Worm (Caenorhabditis elegans) whole organism, young adult: ENCODE data around the gene B0336.12.

Source experiments
- B0019.2 ChIP-seq: fragments of 200-800 bp; sonication (Bioruptor generic); conservative IDR thresholded peaks from 2 replicates; pipeline ENCODE4 v1.3.6; 2022; ENCODE audit warnings: missing genetic modification reagents, missing genetic modification characterization, missing compliant biosample characterization
- B0035.1 ChIP-seq: sonication (generic microtip); optimal IDR thresholded peaks from 2 replicates; lab custom pipeline; 2016; ENCODE audit warnings: missing genetic modification characterization, mild to moderate bottlenecking, missing compliant biosample characterization, missing genotype, missing genetic modification reagents
- B0261.1 ChIP-seq: sonication (generic microtip); optimal IDR thresholded peaks from 2 replicates; lab custom pipeline; 2016; ENCODE audit warnings: mild to moderate bottlenecking, missing genetic modification characterization, moderate library complexity, missing compliant biosample characterization
- B0336.3 ChIP-seq: fragments of 200-800 bp; sonication (Bioruptor generic); IDR thresholded peaks from 2 replicates; pipeline ENCODE4 v1.3.6; 2022; ENCODE audit warnings: missing genetic modification characterization, missing compliant biosample characterization
- F22D6.2 ChIP-seq: sonication (generic microtip); optimal IDR thresholded peaks from 2 replicates; lab custom pipeline; 2016; ENCODE audit warnings: mild to moderate bottlenecking, missing genetic modification characterization, missing compliant biosample characterization
- F49E8.2 ChIP-seq: sonication (generic microtip); optimal IDR thresholded peaks from 3 replicates; lab custom pipeline; 2017; ENCODE audit warnings: missing genetic modification characterization, mild to moderate bottlenecking, missing compliant biosample characterization, antibody characterized with exemption, moderate library complexity; ENCODE audit not compliant: insufficient read depth
- F52B5.7 ChIP-seq: sonication (generic microtip); optimal IDR thresholded peaks from 2 replicates; lab custom pipeline; 2016; ENCODE audit warnings: mild to moderate bottlenecking, missing genetic modification characterization, missing compliant biosample characterization
- F57A8.1 ChIP-seq: fragments of 200-800 bp; sonication (Bioruptor generic); optimal IDR thresholded peaks from 2 replicates; lab custom pipeline; 2018; ENCODE audit warnings: mild to moderate bottlenecking, missing genetic modification characterization, moderate library complexity, missing compliant biosample characterization
- F57C9.4 ChIP-seq: sonication (generic microtip); optimal IDR thresholded peaks from 2 replicates; lab custom pipeline; 2017; ENCODE audit warnings: mild to moderate bottlenecking, missing genetic modification characterization, missing compliant biosample characterization
- T07F8.4 ChIP-seq: sonication (generic microtip); optimal IDR thresholded peaks from 2 replicates; lab custom pipeline; 2016; ENCODE audit warnings: mild to moderate bottlenecking, missing genetic modification characterization, moderate library complexity, missing compliant biosample characterization
- ZK185.1 ChIP-seq: sonication (generic microtip); optimal IDR thresholded peaks from 2 replicates; lab custom pipeline; 2016; ENCODE audit warnings: mild to moderate bottlenecking, missing genetic modification characterization, missing compliant biosample characterization; ENCODE audit not compliant: poor library complexity, severe bottlenecking
- atf-7 ChIP-seq: sonication (generic microtip); optimal IDR thresholded peaks from 2 replicates; lab custom pipeline; 2017; ENCODE audit warnings: mild to moderate bottlenecking, missing genetic modification characterization, missing compliant biosample characterization
- bed-2 ChIP-seq: fragments of 200-800 bp; sonication (Bioruptor generic); IDR thresholded peaks from 2 replicates; pipeline ENCODE4 v1.3.6; 2022; ENCODE audit warnings: missing genetic modification reagents, missing genetic modification characterization, missing compliant biosample characterization
- cebp-2 ChIP-seq: fragments of 200-800 bp; sonication (Bioruptor generic); IDR thresholded peaks from 2 replicates; pipeline ENCODE4 v1.3.6; 2022; ENCODE audit warnings: missing genetic modification characterization, missing compliant biosample characterization
- ceh-40 ChIP-seq: fragments of 200-800 bp; sonication (Bioruptor generic); IDR thresholded peaks from 2 replicates; pipeline ENCODE4 v1.3.6; 2022; ENCODE audit warnings: missing genetic modification characterization, missing compliant biosample characterization
- ceh-91 ChIP-seq: fragments of 200-800 bp; sonication (Bioruptor generic); IDR thresholded peaks from 2 replicates; pipeline ENCODE4 v1.3.6; 2022; ENCODE audit warnings: missing genetic modification reagents, missing genetic modification characterization, missing compliant biosample characterization
- chd-7 ChIP-seq: sonication (generic microtip); optimal IDR thresholded peaks from 2 replicates; lab custom pipeline; 2016; ENCODE audit warnings: mild to moderate bottlenecking, missing genetic modification characterization, moderate library complexity, missing compliant biosample characterization
- egrh-3 ChIP-seq: fragments of 200-800 bp; sonication (Bioruptor generic); IDR thresholded peaks from 2 replicates; pipeline ENCODE4 v1.3.6; 2022; ENCODE audit warnings: missing genetic modification reagents, missing genetic modification characterization, missing compliant biosample characterization
- ekl-4 ChIP-seq: fragments of 200-800 bp; sonication (Bioruptor generic); IDR thresholded peaks from 2 replicates; pipeline ENCODE4 v1.3.6; 2022; ENCODE audit warnings: missing genetic modification reagents, missing genetic modification characterization, missing compliant biosample characterization
- fkh-3 ChIP-seq: sonication (generic microtip); optimal IDR thresholded peaks from 2 replicates; lab custom pipeline; 2016; ENCODE audit warnings: mild to moderate bottlenecking, missing genetic modification characterization, missing compliant biosample characterization
- hlh-12 ChIP-seq: sonication (generic microtip); optimal IDR thresholded peaks from 2 replicates; lab custom pipeline; 2016; ENCODE audit warnings: missing genetic modification characterization, missing compliant biosample characterization
- hmg-20 ChIP-seq: fragments of 200-800 bp; sonication (Bioruptor generic); IDR thresholded peaks from 2 replicates; pipeline ENCODE4 v1.3.6; 2022; ENCODE audit warnings: missing genetic modification reagents, missing genetic modification characterization, missing compliant biosample characterization
- hrde-1 ChIP-seq: sonication (generic microtip); optimal IDR thresholded peaks from 2 replicates; lab custom pipeline; 2016; ENCODE audit warnings: missing genetic modification characterization, mild to moderate bottlenecking, missing compliant biosample characterization, moderate library complexity, missing genotype, missing genetic modification reagents, borderline replicate concordance
- lag-1 ChIP-seq: fragments of 200-800 bp; sonication (Bioruptor generic); IDR thresholded peaks from 2 replicates; pipeline ENCODE4 v1.3.6; 2022; ENCODE audit warnings: missing genetic modification reagents, missing genetic modification characterization, missing compliant biosample characterization
- let-526 ChIP-seq: fragments of 200-800 bp; sonication (Bioruptor generic); IDR thresholded peaks from 2 replicates; pipeline ENCODE4 v1.3.6; 2022; ENCODE audit warnings: missing genetic modification reagents, missing genetic modification characterization, missing compliant biosample characterization
- let-607 ChIP-seq, 2 experiments: fragments of 200-800 bp in 1 of 2; sonication (Bioruptor generic) in 1 of 2; sonication (generic microtip) in 1 of 2; optimal IDR thresholded peaks; 2 replicates each; lab custom pipeline; 2016 to 2018; ENCODE audit warnings: mild to moderate bottlenecking in 2 of 2, missing compliant biosample characterization in 2 of 2, missing genetic modification characterization in 2 of 2, moderate library complexity in 2 of 2, missing genotype in 1 of 2
- lin-40 ChIP-seq: sonication (generic microtip); optimal IDR thresholded peaks from 2 replicates; lab custom pipeline; 2016; ENCODE audit warnings: missing genetic modification characterization, mild to moderate bottlenecking, missing compliant biosample characterization, missing genotype, missing genetic modification reagents
- lir-1 ChIP-seq: fragments of 200-800 bp; sonication (Bioruptor generic); conservative IDR thresholded peaks from 2 replicates; pipeline ENCODE4 v1.3.6; 2022; ENCODE audit warnings: missing genetic modification reagents, missing genetic modification characterization, missing compliant biosample characterization
- lsl-1 ChIP-seq: fragments of 200-800 bp; sonication (Bioruptor generic); optimal IDR thresholded peaks from 2 replicates; lab custom pipeline; 2018; ENCODE audit warnings: mild to moderate bottlenecking, missing genetic modification characterization, moderate library complexity, missing compliant biosample characterization
- madf-3 ChIP-seq: fragments of 200-800 bp; sonication (Bioruptor generic); IDR thresholded peaks from 2 replicates; pipeline ENCODE4 v1.3.6; 2022; ENCODE audit warnings: missing genetic modification reagents, missing genetic modification characterization, missing compliant biosample characterization
- madf-6 ChIP-seq: fragments of 200-800 bp; sonication (Bioruptor generic); IDR thresholded peaks from 2 replicates; pipeline ENCODE4 v1.3.6; 2022; ENCODE audit warnings: missing genetic modification reagents, missing genetic modification characterization, missing compliant biosample characterization
- madf-8 ChIP-seq: fragments of 200-800 bp; sonication (Bioruptor generic); conservative IDR thresholded peaks from 2 replicates; pipeline ENCODE4 v1.3.6; 2022; ENCODE audit warnings: missing genetic modification reagents, missing genetic modification characterization, missing compliant biosample characterization
- mes-4 ChIP-seq: sonication (generic microtip); optimal IDR thresholded peaks from 2 replicates; lab custom pipeline; 2016; ENCODE audit warnings: missing genotype, missing genetic modification characterization, missing compliant biosample characterization
- nhr-27 ChIP-seq: fragments of 200-800 bp; sonication (Bioruptor generic); optimal IDR thresholded peaks from 2 replicates; lab custom pipeline; 2018; ENCODE audit warnings: mild to moderate bottlenecking, missing genetic modification characterization, moderate library complexity, missing compliant biosample characterization
- nhr-80 ChIP-seq: sonication (generic microtip); optimal IDR thresholded peaks from 2 replicates; lab custom pipeline; 2016; ENCODE audit warnings: missing genetic modification characterization, missing compliant biosample characterization
- rcor-1 ChIP-seq: fragments of 200-800 bp; sonication (Bioruptor generic); IDR thresholded peaks from 2 replicates; pipeline ENCODE4 v1.3.6; 2022; ENCODE audit warnings: missing genetic modification reagents, missing genetic modification characterization, missing compliant biosample characterization
- rec-8 ChIP-seq, 2 experiments: sonication (generic microtip); optimal IDR thresholded peaks; 2 replicates each; lab custom pipeline; 2016; ENCODE audit warnings: mild to moderate bottlenecking in 2 of 2, missing genetic modification characterization in 2 of 2, missing genetic modification reagents in 2 of 2, missing genotype in 2 of 2, missing biosample characterization in 1 of 2, missing compliant biosample characterization in 1 of 2, moderate library complexity in 1 of 2
- sdz-38 ChIP-seq: sonication (generic microtip); optimal IDR thresholded peaks from 2 replicates; lab custom pipeline; 2016; ENCODE audit warnings: missing genotype, missing genetic modification characterization, missing compliant biosample characterization
- sea-2 ChIP-seq: fragments of 200-800 bp; sonication (Bioruptor generic); IDR thresholded peaks from 2 replicates; pipeline ENCODE4 v1.3.6; 2022; ENCODE audit warnings: missing genetic modification characterization, missing compliant biosample characterization
- snpc-4 ChIP-seq, 5 experiments: fragments of 150-350 bp in 1 of 5; sonication (generic microtip) in 4 of 5; optimal IDR thresholded peaks; 2 replicates each; lab custom pipeline; 2014 to 2018; ENCODE audit warnings: missing genetic modification characterization in 5 of 5, missing biosample characterization in 3 of 5, antibody characterized with exemption in 2 of 5, mild to moderate bottlenecking in 2 of 5, missing compliant biosample characterization in 2 of 5, missing genotype in 2 of 5, moderate library complexity in 2 of 5, missing genetic modification reagents in 1 of 5
- somi-1 ChIP-seq: fragments of 200-800 bp; sonication (Bioruptor generic); optimal IDR thresholded peaks from 2 replicates; lab custom pipeline; 2018; ENCODE audit warnings: mild to moderate bottlenecking, missing genetic modification characterization, missing compliant biosample characterization
- sptf-2 ChIP-seq: fragments of 200-800 bp; sonication (Bioruptor generic); optimal IDR thresholded peaks from 2 replicates; lab custom pipeline; 2018; ENCODE audit warnings: mild to moderate bottlenecking, missing genetic modification characterization, missing compliant biosample characterization
- tbx-9 ChIP-seq: sonication (generic microtip); optimal IDR thresholded peaks from 2 replicates; lab custom pipeline; 2016; ENCODE audit warnings: borderline replicate concordance, missing genetic modification characterization, inconsistent platforms, missing compliant biosample characterization
- unc-130 ChIP-seq: sonication (generic microtip); optimal IDR thresholded peaks from 2 replicates; lab custom pipeline; 2016; ENCODE audit warnings: missing genetic modification reagents, missing genetic modification characterization, missing compliant biosample characterization
- zim-3 ChIP-seq: sonication (generic microtip); optimal IDR thresholded peaks from 2 replicates; lab custom pipeline; 2017; ENCODE audit warnings: mild to moderate bottlenecking, missing genetic modification characterization, moderate library complexity, missing compliant biosample characterization
- ztf-26 ChIP-seq: sonication (generic microtip); optimal IDR thresholded peaks from 2 replicates; lab custom pipeline; 2017; ENCODE audit warnings: missing genetic modification characterization, missing compliant biosample characterization
- ztf-3 ChIP-seq: fragments of 200-800 bp; sonication (Bioruptor generic); optimal IDR thresholded peaks from 2 replicates; lab custom pipeline; 2018; ENCODE audit warnings: mild to moderate bottlenecking, missing genetic modification characterization, missing compliant biosample characterization
- ztf-6 ChIP-seq: fragments of 200-800 bp; sonication (Bioruptor generic); IDR thresholded peaks from 2 replicates; pipeline ENCODE4 v1.3.6; 2022; ENCODE audit warnings: missing genetic modification reagents, missing genetic modification characterization, missing compliant biosample characterization

B0336.12 gene

ce11 chrIII:5678935-5679334 is 31.0 kb downstream of the B0336.12 start, which contains the start of the genes ska-3 and rps-12 (continued):
- TF ChIP-seq B0336.3 (GFP tag; lab: Robert Waterston, UW) (peak; percentile 80), F22D6.2 (tag; lab: Kevin White, UChicago) (peak; percentile 69), zim-3 (tag; lab: Kevin White, UChicago) (peak; percentile 36), hlh-12 (tag; lab: Kevin White, UChicago) (no peak), ceh-40 (GFP tag; lab: Robert Waterston, UW) (no peak), sdz-38 (tag; lab: Kevin White, UChicago) (no peak), ekl-4 (GFP tag; lab: Robert Waterston, UW) (peak; percentile 96), mes-4 (no peak), sea-2 (GFP tag; lab: Robert Waterston, UW) (no peak), madf-3 (GFP tag; lab: Robert Waterston, UW) (peak; percentile 96), rec-8 (tag; optimal IDR thresholded peaks at IDR 0.05; lab: Kevin White, UChicago) (no peak), B0035.1 (tag; lab: Kevin White, UChicago) (peak; percentile 43), ztf-6 (peak; percentile 86), lsl-1 (GFP tag; lab: Kevin White, UChicago) (peak; percentile 82), hmg-20 (GFP tag; lab: Robert Waterston, UW) (peak; percentile 82), ceh-91 (peak; percentile 87), hrde-1 (tag; lab: Kevin White, UChicago) (peak; percentile 57), bed-2 (no peak), egrh-3 (GFP tag; lab: Robert Waterston, UW) (peak; percentile 42; the same call in 1 of the 2 replicates), fkh-3 (tag; lab: Kevin White, UChicago) (no peak), chd-7 (tag; lab: Kevin White, UChicago) (peak; percentile 82), ztf-26 (tag; lab: Kevin White, UChicago) (peak; percentile 95), lir-1 (GFP tag; lab: Robert Waterston, UW) (peak; percentile 95), F57C9.4 (tag; lab: Kevin White, UChicago) (no peak), nhr-27 (no peak), F49E8.2 (peak; percentile 93), unc-130 (GFP tag; lab: Kevin White, UChicago) (peak; percentile 70), sptf-2 (GFP tag; lab: Kevin White, UChicago) (no peak), rcor-1 (peak; percentile 96), ztf-3 (GFP tag; lab: Kevin White, UChicago) (peak; percentile 22), B0019.2 (peak; percentile 81), F57A8.1 (GFP tag; lab: Kevin White, UChicago) (no peak), lin-40 (tag; lab: Kevin White, UChicago) (peak; percentile 97), let-607 (tag; optimal IDR thresholded peaks at IDR 0.05; lab: Kevin White, UChicago) (peak; percentile 75 to 89), somi-1 (GFP tag; lab: Kevin White, UChicago) (peak; percentile 85), ZK185.1 (peak; percentile 97), F52B5.7 (peak; percentile 66), T07F8.4 (tag; lab: Kevin White, UChicago) (no peak), madf-6 (GFP tag; lab: Robert Waterston, UW) (peak; percentile 95), nhr-80 (peak; percentile 83), snpc-4 (GFP tag; optimal IDR thresholded peaks at IDR 0.05; lab: Kevin White, UChicago) (peak; percentile 78), snpc-4 (tag; optimal IDR thresholded peaks at IDR 0.05; lab: Kevin White, UChicago) (peak; percentile 77 to 88 (median 86)), atf-7 (tag; lab: Kevin White, UChicago) (peak; percentile 86), madf-8 (peak; percentile 77), B0261.1 (peak; percentile 16), tbx-9 (tag; lab: Kevin White, UChicago) (no peak), cebp-2 (GFP tag; lab: Robert Waterston, UW) (no peak), let-526 (GFP tag; lab: Robert Waterston, UW) (peak; percentile 96), lag-1 (no peak)
